Worm (Caenorhabditis elegans): ENCODE results near the gene tdp-1.
A peak's percentile ranks its signal among the peaks of the same experiment; 100 is the strongest.

Gene tdp-1

DNA sequence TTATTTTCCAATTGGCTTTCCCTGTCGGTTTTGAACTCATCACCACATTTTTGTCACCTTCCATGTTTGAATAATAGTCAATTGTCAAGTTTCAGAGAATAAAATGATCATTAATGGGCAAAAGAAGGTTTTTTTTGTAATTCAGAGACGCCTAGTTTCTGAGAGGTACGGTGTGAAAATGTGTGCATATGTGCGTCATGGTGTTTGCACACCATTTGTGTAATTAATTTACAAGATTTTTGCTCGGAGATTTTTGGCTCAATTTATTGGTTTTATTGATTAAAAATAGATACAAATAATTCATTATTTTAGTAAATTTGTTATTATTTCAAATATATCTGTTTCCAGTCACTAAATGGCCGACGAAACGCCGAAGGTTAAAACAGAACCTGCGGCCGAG lies at the start of gene tdp-1, which contains the start of gene F44G4.3 (continued):
- TF ChIP-seq elt-2 (tag; optimal IDR thresholded peaks at IDR 0.05) (no peak), ama-1 (optimal IDR thresholded peaks at IDR 0.05) (no peak), isw-1 (GFP tag; IDR thresholded peaks at IDR 0.05) (no peak), lir-3 (tag; optimal IDR thresholded peaks at IDR 0.05; ENCODE audit: poor library complexity) (no peak), lin-14 (GFP tag; optimal IDR thresholded peaks at IDR 0.05) (peak; percentile 18), unc-98 (GFP tag; IDR thresholded peaks at IDR 0.05) (no peak), sup-37 (GFP tag; optimal IDR thresholded peaks at IDR 0.05) (no peak), pqm-1 (tag; optimal IDR thresholded peaks at IDR 0.05) (no peak), nhr-28 (tag; optimal IDR thresholded peaks at IDR 0.05) (no peak), Y116A8C.19 (tag; optimal IDR thresholded peaks at IDR 0.05; ENCODE audit: borderline replicate concordance) (no peak), alr-1 (tag; optimal IDR thresholded peaks at IDR 0.05; ENCODE audit: borderline replicate concordance) (no peak), lsy-2 (tag; optimal IDR thresholded peaks at IDR 0.05) (peak; percentile 73 to 96), zip-4 (GFP tag; optimal IDR thresholded peaks at IDR 0.05) (no peak), nhr-20 (tag; optimal IDR thresholded peaks at IDR 0.05) (no peak), nhr-84 (tag; optimal IDR thresholded peaks at IDR 0.05) (no peak), sptf-1 (tag; optimal IDR thresholded peaks at IDR 0.05) (no peak), nhr-85 (tag) (peak; percentile 8), nhr-19 (GFP tag; conservative IDR thresholded peaks at IDR 0.05) (no peak), sox-4 (tag; optimal IDR thresholded peaks at IDR 0.05) (no peak), zag-1 (tag; optimal IDR thresholded peaks at IDR 0.05) (no peak), lin-39 (tag; optimal IDR thresholded peaks at IDR 0.05) (no peak), ceh-8 (GFP tag; optimal IDR thresholded peaks at IDR 0.05) (no peak), swsn-7 (tag; optimal IDR thresholded peaks at IDR 0.05) (peak; percentile 14), unc-86 (tag; optimal IDR thresholded peaks at IDR 0.05) (no peak), dpl-1 (GFP tag; optimal IDR thresholded peaks at IDR 0.05) (peak; percentile 24 to 60 (median 26)), lin-13 (GFP tag; optimal IDR thresholded peaks at IDR 0.05) (no peak), mab-9 (GFP tag; IDR thresholded peaks at IDR 0.05) (no peak), snpc-4 (tag; optimal IDR thresholded peaks at IDR 0.05) (no peak), nhr-47 (tag; optimal IDR thresholded peaks at IDR 0.05) (peak; percentile 33), nhr-90 (tag; optimal IDR thresholded peaks at IDR 0.05; ENCODE audit: poor library complexity) (no peak)

- no peak for TF ChIP-seq C04F5.9 (tag; optimal IDR thresholded peaks at IDR 0.05)
- peak; percentile 30 for TF ChIP-seq lin-14 (GFP tag; optimal IDR thresholded peaks at IDR 0.05)
- TF ChIP-seq fkh-10 (GFP tag; optimal IDR thresholded peaks at IDR 0.05): peak; percentile 34
- TF ChIP-seq fkh-4 (tag; optimal IDR thresholded peaks at IDR 0.05; ENCODE audit: borderline replicate concordance): no peak
- TF ChIP-seq dsc-1 (tag; optimal IDR thresholded peaks at IDR 0.05): peak; percentile 54
These were observed 49.0 kb upstream of the tdp-1 start for ce11 chrII:8948640-8949039.

- TF ChIP-seq lin-14 (GFP tag; optimal IDR thresholded peaks at IDR 0.05): peak; percentile 29
- TF ChIP-seq unc-86 (tag; optimal IDR thresholded peaks at IDR 0.05): peak; percentile 65
- no peak for TF ChIP-seq nhr-12 (tag; optimal IDR thresholded peaks at IDR 0.05)
These were observed 46.4 kb upstream of the tdp-1 start for ce11 chrII:8951270-8951669.

ce11 chrII:8953703-8954102 lies 43.9 kb upstream of the tdp-1 start:
- TF ChIP-seq lin-14 (GFP tag; optimal IDR thresholded peaks at IDR 0.05): no peak
- TF ChIP-seq nhr-90 (tag; optimal IDR thresholded peaks at IDR 0.05; ENCODE audit: poor library complexity): no peak
- peak; percentile 85 for TF ChIP-seq blmp-1 (tag; optimal IDR thresholded peaks at IDR 0.05)
- TF ChIP-seq nhr-77 (tag; optimal IDR thresholded peaks at IDR 0.05): no peak

Measured in whole organism, L1 larva.